Worm (Caenorhabditis elegans): Measurements from ENCODE around the gene kle-2.

DNA sequence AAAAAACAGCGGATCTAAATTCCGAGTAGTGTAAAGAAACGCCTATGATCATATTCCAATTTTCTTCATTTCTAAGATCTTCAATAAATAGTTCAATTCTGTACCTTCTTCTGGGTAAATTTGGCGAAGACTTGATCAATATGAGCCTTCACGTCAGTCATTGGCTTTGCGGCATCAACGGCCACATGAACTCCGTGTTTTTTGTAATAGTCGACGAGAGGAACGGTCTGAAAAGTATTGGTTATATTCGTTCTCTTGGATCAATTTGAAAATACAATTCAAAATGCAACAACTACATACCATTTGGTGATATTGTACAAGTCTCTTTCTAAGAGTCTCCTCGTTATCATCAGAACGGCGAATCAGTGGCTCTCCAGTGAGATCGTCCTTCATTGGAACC, 8.9 kb downstream of the kle-2 start:
- no peak for TF ChIP-seq nfya-1 (tag; optimal IDR thresholded peaks at IDR 0.05; ENCODE audit: insufficient read depth)
- TF ChIP-seq nhr-76 (tag; optimal IDR thresholded peaks at IDR 0.05), result no peak
- no peak for TF ChIP-seq nhr-237 (tag; optimal IDR thresholded peaks at IDR 0.05)
- no peak for TF ChIP-seq ceh-9 (tag; optimal IDR thresholded peaks at IDR 0.05)
- TF ChIP-seq nhr-12 (tag; optimal IDR thresholded peaks at IDR 0.05), result no peak
- TF ChIP-seq snpc-4 (tag; optimal IDR thresholded peaks at IDR 0.05), result no peak
- no peak for TF ChIP-seq fkh-10 (GFP tag; optimal IDR thresholded peaks at IDR 0.05)
- no peak for TF ChIP-seq lin-39 (tag; optimal IDR thresholded peaks at IDR 0.05)
- TF ChIP-seq jun-1 (tag; optimal IDR thresholded peaks at IDR 0.05), result no peak
- TF ChIP-seq pqm-1 (tag; optimal IDR thresholded peaks at IDR 0.05), result no peak
- no peak for TF ChIP-seq skn-1 (tag; optimal IDR thresholded peaks at IDR 0.05)
